Fruit fly (Drosophila melanogaster): ENCODE data around the gene Hex-t1.

DNA sequence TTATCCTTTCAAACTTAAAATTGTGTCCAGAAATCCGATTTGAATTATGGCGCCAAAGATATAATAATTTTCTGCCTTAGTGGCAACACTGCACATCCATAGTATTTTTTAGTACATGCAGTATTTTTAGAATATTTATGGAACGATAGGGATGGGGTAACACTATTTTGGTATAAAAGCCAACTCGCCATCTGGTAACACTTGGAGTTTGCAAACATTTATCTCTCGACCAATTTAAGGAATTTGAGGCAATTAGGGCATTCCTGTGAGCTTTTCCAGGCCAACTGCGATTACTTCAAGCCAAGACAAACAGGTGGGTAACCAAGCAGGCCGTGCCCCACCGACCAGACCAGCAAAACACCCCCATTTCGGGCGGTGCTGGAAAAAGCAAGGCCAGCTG is 3.5 kb downstream of the Hex-t1 start, which contains the start of gene CG5447:
- TF ChIP-seq psq (optimal IDR thresholded peaks at IDR 0.05) (no peak), pan (optimal IDR thresholded peaks at IDR 0.05) (no peak), EcR (GFP tag; optimal IDR thresholded peaks at IDR 0.05) (no peak)
